Worm (Caenorhabditis elegans) whole organism, late embryonic: ENCODE measurements around the gene ZC204.13.

ENCODE experiments used
- C08G9.2 ChIP-seq: sonication (generic microtip); optimal IDR thresholded peaks from 2 replicates; lab custom pipeline; 2016; ENCODE audit warnings: mild to moderate bottlenecking, missing genetic modification characterization, moderate library complexity, missing compliant biosample characterization
- T23F11.4 ChIP-seq: fragments of 200-800 bp; sonication (Bioruptor generic); optimal IDR thresholded peaks from 2 replicates; lab custom pipeline; 2018; ENCODE audit warnings: mild to moderate bottlenecking, missing genetic modification characterization, missing compliant biosample characterization
- ahr-1 ChIP-seq: sonication (generic microtip); optimal IDR thresholded peaks from 2 replicates; lab custom pipeline; 2016; ENCODE audit warnings: missing genetic modification characterization, missing compliant biosample characterization
- ceh-22 ChIP-seq: sonication (generic microtip); optimal IDR thresholded peaks from 2 replicates; lab custom pipeline; 2017; ENCODE audit warnings: missing biosample characterization, missing genetic modification characterization
- ceh-34 ChIP-seq: sonication (generic microtip); optimal IDR thresholded peaks from 2 replicates; lab custom pipeline; 2016; ENCODE audit warnings: mild to moderate bottlenecking, missing genetic modification characterization, missing compliant biosample characterization
- ceh-45 ChIP-seq: fragments of 200-800 bp; sonication (Bioruptor generic); IDR thresholded peaks from 2 replicates; pipeline ENCODE4 v1.3.6; 2022; ENCODE audit warnings: missing genetic modification reagents, missing genetic modification characterization, missing compliant biosample characterization
- ceh-48 ChIP-seq: sonication (generic microtip); optimal IDR thresholded peaks from 2 replicates; lab custom pipeline; 2016; ENCODE audit warnings: missing genetic modification characterization, inconsistent platforms, missing compliant biosample characterization
- dve-1 ChIP-seq: sonication (generic microtip); optimal IDR thresholded peaks from 2 replicates; lab custom pipeline; 2017; ENCODE audit warnings: antibody characterized with exemption, mild to moderate bottlenecking, missing genetic modification characterization, missing compliant biosample characterization
- elt-2 ChIP-seq: sonication (generic microtip); optimal IDR thresholded peaks from 2 replicates; lab custom pipeline; 2016; ENCODE audit warnings: missing genetic modification reagents, missing genetic modification characterization, missing compliant biosample characterization
- eyg-1 ChIP-seq: sonication (generic microtip); optimal IDR thresholded peaks from 2 replicates; lab custom pipeline; 2016; ENCODE audit warnings: missing genotype, missing genetic modification characterization, missing compliant biosample characterization
- fkh-10 ChIP-seq: fragments of 150-350 bp; optimal IDR thresholded peaks from 2 replicates; lab custom pipeline; 2014; ENCODE audit warnings: missing biosample characterization, missing genetic modification reagents, missing genetic modification characterization
- fkh-6 ChIP-seq: sonication (generic microtip); optimal IDR thresholded peaks from 2 replicates; lab custom pipeline; 2016; ENCODE audit warnings: missing genetic modification characterization, missing compliant biosample characterization
- gmeb-2 ChIP-seq: sonication (generic microtip); optimal IDR thresholded peaks from 2 replicates; lab custom pipeline; 2016; ENCODE audit warnings: missing genetic modification characterization, inconsistent platforms, missing compliant biosample characterization
- hlh-13 ChIP-seq: fragments of 200-800 bp; sonication (Bioruptor generic); optimal IDR thresholded peaks from 2 replicates; lab custom pipeline; 2018; ENCODE audit warnings: mild to moderate bottlenecking, missing genetic modification characterization, missing compliant biosample characterization
- hlh-15 ChIP-seq: sonication (generic microtip); optimal IDR thresholded peaks from 2 replicates; lab custom pipeline; 2016; ENCODE audit warnings: missing genetic modification characterization, missing compliant biosample characterization
- hlh-30 ChIP-seq: sonication (generic microtip); optimal IDR thresholded peaks from 2 replicates; lab custom pipeline; 2017; ENCODE audit warnings: antibody characterized with exemption, missing genetic modification characterization, missing compliant biosample characterization; ENCODE audit not compliant: insufficient read depth
- hlh-6 ChIP-seq: sonication (generic microtip); optimal IDR thresholded peaks from 2 replicates; lab custom pipeline; 2016; ENCODE audit warnings: missing genotype, missing genetic modification characterization, missing compliant biosample characterization
- lim-6 ChIP-seq: sonication (generic microtip); optimal IDR thresholded peaks from 2 replicates; lab custom pipeline; 2016; ENCODE audit warnings: missing genetic modification characterization, missing compliant biosample characterization
- mec-3 ChIP-seq: sonication (generic microtip); optimal IDR thresholded peaks from 2 replicates; lab custom pipeline; 2016; ENCODE audit warnings: borderline replicate concordance, missing genetic modification characterization, missing compliant biosample characterization
- nfya-1 ChIP-seq: sonication (generic microtip); optimal IDR thresholded peaks from 2 replicates; lab custom pipeline; 2017; ENCODE audit warnings: missing genetic modification characterization, mild to moderate bottlenecking, missing compliant biosample characterization, antibody characterized with exemption, moderate library complexity
- nhr-11 ChIP-seq: fragments of 150-350 bp; optimal IDR thresholded peaks from 2 replicates; lab custom pipeline; 2014; ENCODE audit warnings: missing biosample characterization, missing genetic modification characterization
- odd-2 ChIP-seq: sonication (generic microtip); optimal IDR thresholded peaks from 2 replicates; lab custom pipeline; 2017; ENCODE audit warnings: antibody characterized with exemption, mild to moderate bottlenecking, missing genetic modification characterization, missing compliant biosample characterization
- pag-3 ChIP-seq: sonication (generic microtip); optimal IDR thresholded peaks from 2 replicates; lab custom pipeline; 2016; ENCODE audit warnings: missing compliant biosample characterization, missing genetic modification characterization, borderline replicate concordance
- pat-9 ChIP-seq: fragments of 200-800 bp; sonication (Bioruptor generic); optimal IDR thresholded peaks from 2 replicates; lab custom pipeline; 2018; ENCODE audit warnings: mild to moderate bottlenecking, missing genetic modification characterization, moderate library complexity, missing compliant biosample characterization
- pha-2 ChIP-seq: sonication (generic microtip); optimal IDR thresholded peaks from 2 replicates; lab custom pipeline; 2017; ENCODE audit warnings: mild to moderate bottlenecking, missing genetic modification characterization, missing compliant biosample characterization
- pha-4 ChIP-seq: fragments of 150-350 bp; optimal IDR thresholded peaks from 2 replicates; lab custom pipeline; 2018; ENCODE audit warnings: missing biosample characterization, missing genetic modification reagents, missing genetic modification characterization
- pqm-1 ChIP-seq: sonication (generic microtip); optimal IDR thresholded peaks from 2 replicates; lab custom pipeline; 2016; ENCODE audit warnings: missing genetic modification characterization, missing compliant biosample characterization
- pros-1 ChIP-seq: fragments of 150-350 bp; optimal IDR thresholded peaks from 2 replicates; lab custom pipeline; 2014; ENCODE audit warnings: missing biosample characterization, missing genetic modification reagents, missing genetic modification characterization
- ref-2 ChIP-seq: sonication (generic microtip); optimal IDR thresholded peaks from 2 replicates; lab custom pipeline; 2016; ENCODE audit warnings: missing genetic modification characterization, missing compliant biosample characterization
- sox-2 ChIP-seq: fragments of 200-800 bp; sonication (Bioruptor generic); IDR thresholded peaks from 2 replicates; pipeline ENCODE4 v1.3.6; 2022; ENCODE audit warnings: missing genetic modification reagents, missing genetic modification characterization, missing compliant biosample characterization
- tbx-2 ChIP-seq: sonication (generic microtip); optimal IDR thresholded peaks from 2 replicates; lab custom pipeline; 2016; ENCODE audit warnings: missing genetic modification characterization, missing compliant biosample characterization
- unc-3 ChIP-seq, 2 experiments: fragments of 200-800 bp in 1 of 2; sonication (Bioruptor generic) in 1 of 2; sonication (generic microtip) in 1 of 2; conservative IDR thresholded peaks in 1 of 2; optimal IDR thresholded peaks in 1 of 2; 2 replicates each; pipeline versions ENCODE4 v1.3.6 to Lab custom; 2016 to 2022; ENCODE audit warnings: missing compliant biosample characterization in 2 of 2, missing genetic modification characterization in 2 of 2, missing genetic modification reagents in 1 of 2
- unc-86 ChIP-seq: sonication (generic microtip); optimal IDR thresholded peaks from 2 replicates; lab custom pipeline; 2016; ENCODE audit warnings: missing genetic modification characterization, missing compliant biosample characterization
- ztf-16 ChIP-seq: sonication (generic microtip); optimal IDR thresholded peaks from 2 replicates; lab custom pipeline; 2017; ENCODE audit warnings: missing genetic modification characterization, missing compliant biosample characterization

ZC204.13 gene

ce11 chrII:1663516-1663915 lies 2.7 kb upstream of the ZC204.13 start, which contains the start of gene duxl-1:
duxl-1 (plus strand) TSS chrII:1663699.
- TF ChIP-seq tbx-2 (tag; lab: Kevin White, UChicago) (peak; percentile 15), hlh-13 (GFP tag; lab: Kevin White, UChicago) (no peak), unc-86 (tag; lab: Kevin White, UChicago) (no peak), ahr-1 (tag; lab: Kevin White, UChicago) (no peak), pha-2 (tag; lab: Kevin White, UChicago) (no peak), elt-2 (peak; percentile 40), fkh-6 (no peak), C08G9.2 (tag; lab: Kevin White, UChicago) (no peak), hlh-30 (tag; lab: Kevin White, UChicago) (peak; percentile 42), pag-3 (tag; lab: Kevin White, UChicago) (no peak), ref-2 (tag; lab: Kevin White, UChicago) (peak; percentile 25)

DNA sequence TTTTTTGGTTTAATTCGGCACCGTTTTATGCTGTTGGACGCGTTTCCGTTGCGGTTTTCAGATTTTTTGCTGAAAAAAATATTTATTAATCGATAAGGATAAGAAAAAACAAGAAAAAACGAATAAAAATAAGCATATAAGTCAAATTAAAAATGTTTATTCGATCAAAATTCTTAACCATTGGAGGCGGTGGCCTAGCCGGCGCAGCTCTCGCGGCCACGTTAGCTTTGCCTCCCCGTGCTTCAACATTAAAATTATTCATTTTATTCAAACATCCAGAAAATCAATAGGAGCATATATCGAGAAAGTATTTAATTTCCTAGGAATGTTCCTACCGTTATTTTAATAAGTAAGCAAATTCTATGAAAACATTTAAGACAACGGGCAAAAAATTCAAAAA lies 2.1 kb upstream of the ZC204.13 start, which contains the start of gene ZC204.14:
Gene ZC204.14, minus strand, starts transcription at position 69 of the 400 bp plus-strand sequence.
- no peak for TF ChIP-seq unc-3 (GFP tag; conservative IDR thresholded peaks at IDR 0.05; lab: Robert Waterston, UW)
- TF ChIP-seq unc-3 (tag; optimal IDR thresholded peaks at IDR 0.05; lab: Kevin White, UChicago), result no peak
- TF ChIP-seq pat-9, result no peak
- no peak for TF ChIP-seq mec-3 (tag; lab: Kevin White, UChicago)
- TF ChIP-seq fkh-6, result no peak
- TF ChIP-seq ceh-22 (tag; lab: Kevin White, UChicago), result no peak
- no peak for TF ChIP-seq ceh-34 (tag; lab: Kevin White, UChicago)
- TF ChIP-seq ztf-16 (tag; lab: Kevin White, UChicago), result no peak
- TF ChIP-seq ahr-1 (tag; lab: Kevin White, UChicago), result no peak
- TF ChIP-seq ceh-45 (GFP tag; lab: Robert Waterston, UW), result no peak
- TF ChIP-seq pros-1 (tag; lab: Kevin White, UChicago), result no peak
- TF ChIP-seq dve-1, result no peak
- TF ChIP-seq ceh-48, result no peak
- no peak for TF ChIP-seq pha-2 (tag; lab: Kevin White, UChicago)
- TF ChIP-seq hlh-13 (GFP tag; lab: Kevin White, UChicago), result no peak
- TF ChIP-seq, all 69 proteins: peak for 0

ce11 chrII:1659729-1660128 lies 1.1 kb downstream of the ZC204.13 start:
- TF ChIP-seq elt-2, result peak; percentile 16
- TF ChIP-seq, all 69 proteins: peak for 1; not testable (repeated sequence) for 68

- no peak for TF ChIP-seq odd-2 (tag; lab: Kevin White, UChicago)
These were observed 3.6 kb downstream of the ZC204.13 start, which contains the start of gene ZC204.12 for ce11 chrII:1657202-1657601. ZC204.12 (minus strand) TSS chrII:1657302.

ce11 chrII:1654917-1655316 lies 5.9 kb downstream of the ZC204.13 start, which contains the start of gene btb-12:
btb-12 (plus strand) TSS chrII:1655217.
- TF ChIP-seq lim-6 (tag; lab: Kevin White, UChicago) (no peak), pha-2 (tag; lab: Kevin White, UChicago) (no peak), fkh-10 (GFP tag; lab: Kevin White, UChicago) (no peak), gmeb-2 (tag; lab: Kevin White, UChicago) (no peak), hlh-15 (tag; lab: Kevin White, UChicago) (no peak), ceh-45 (GFP tag; lab: Robert Waterston, UW) (no peak), pat-9 (no peak), hlh-6 (no peak), eyg-1 (no peak), sox-2 (GFP tag; lab: Robert Waterston, UW) (no peak), pqm-1 (tag; lab: Kevin White, UChicago) (no peak), pha-4 (tag; lab: Kevin White, UChicago) (no peak), nhr-11 (tag; lab: Kevin White, UChicago) (no peak), ztf-16 (tag; lab: Kevin White, UChicago) (no peak), T23F11.4 (GFP tag; lab: Kevin White, UChicago) (no peak), nfya-1 (tag; lab: Kevin White, UChicago) (no peak)
